Fruit fly (Drosophila melanogaster): ENCODE results near the gene glec.

dm6 chr3R:21877636-21878035, 21.6 kb upstream of the glec start, which contains the start of gene P5CDh2:
- TF ChIP-seq CG8478 (optimal IDR thresholded peaks at IDR 0.05) (no peak), pan (optimal IDR thresholded peaks at IDR 0.05) (no peak)
